Worm (Caenorhabditis elegans) whole organism, early embryonic: ENCODE data around the gene idpb-3.

Experiments
- B0310.2 ChIP-seq: sonication (generic microtip); optimal IDR thresholded peaks from 2 replicates; lab custom pipeline; 2016; ENCODE audit warnings: mild to moderate bottlenecking, missing genetic modification characterization, missing compliant biosample characterization
- F13C5.2 ChIP-seq: sonication (generic microtip); optimal IDR thresholded peaks from 2 replicates; lab custom pipeline; 2017; ENCODE audit warnings: mild to moderate bottlenecking, missing genetic modification characterization, inconsistent platforms, missing compliant biosample characterization
- aly-1 ChIP-seq: sonication (generic microtip); optimal IDR thresholded peaks from 2 replicates; lab custom pipeline; 2016; ENCODE audit warnings: missing genetic modification characterization, missing compliant biosample characterization
- ama-1 ChIP-seq: fragments of 150-350 bp; optimal IDR thresholded peaks from 2 replicates; lab custom pipeline; 2014
- ceh-13 ChIP-seq: fragments of 200-800 bp; sonication (Bioruptor generic); optimal IDR thresholded peaks from 2 replicates; lab custom pipeline; 2018; ENCODE audit warnings: mild to moderate bottlenecking, missing genetic modification characterization, missing compliant biosample characterization
- ceh-36 ChIP-seq: sonication (generic microtip); optimal IDR thresholded peaks from 2 replicates; lab custom pipeline; 2016; ENCODE audit warnings: missing genetic modification characterization, inconsistent platforms, missing compliant biosample characterization
- ets-7 ChIP-seq: sonication (generic microtip); optimal IDR thresholded peaks from 2 replicates; lab custom pipeline; 2016; ENCODE audit warnings: missing genotype, missing genetic modification characterization, missing compliant biosample characterization
- flt-1 ChIP-seq: fragments of 200-800 bp; sonication (Bioruptor generic); IDR thresholded peaks from 2 replicates; pipeline ENCODE4 v1.3.6; 2022; ENCODE audit warnings: missing genetic modification characterization, missing compliant biosample characterization
- hmbx-1 ChIP-seq: sonication (generic microtip); optimal IDR thresholded peaks from 2 replicates; lab custom pipeline; 2016; ENCODE audit warnings: mild to moderate bottlenecking, missing genetic modification characterization, missing compliant biosample characterization
- hmg-4 ChIP-seq: fragments of 200-800 bp; sonication (Bioruptor generic); optimal IDR thresholded peaks from 2 replicates; lab custom pipeline; 2018; ENCODE audit warnings: mild to moderate bottlenecking, missing genetic modification characterization, missing compliant biosample characterization
- hnd-1 ChIP-seq: sonication (generic microtip); optimal IDR thresholded peaks from 2 replicates; lab custom pipeline; 2016; ENCODE audit warnings: missing genetic modification characterization, missing compliant biosample characterization
- pes-1 ChIP-seq: fragments of 200-800 bp; sonication (Bioruptor generic); IDR thresholded peaks from 2 replicates; pipeline ENCODE4 v1.3.6; 2022; ENCODE audit warnings: missing genetic modification reagents, missing genetic modification characterization, missing compliant biosample characterization
- scrt-1 ChIP-seq: fragments of 200-800 bp; sonication (Bioruptor generic); IDR thresholded peaks from 2 replicates; pipeline ENCODE4 v1.3.6; 2022; ENCODE audit warnings: missing genetic modification characterization, missing compliant biosample characterization
- sea-1 ChIP-seq: fragments of 200-800 bp; sonication (Bioruptor generic); conservative IDR thresholded peaks from 2 replicates; pipeline ENCODE4 v1.3.6; 2022; ENCODE audit warnings: missing genetic modification characterization, missing compliant biosample characterization
- tbx-11 ChIP-seq: fragments of 200-800 bp; sonication (Bioruptor generic); IDR thresholded peaks from 2 replicates; pipeline ENCODE4 v1.3.6; 2022; ENCODE audit warnings: missing genetic modification characterization, missing compliant biosample characterization
- tbx-37 ChIP-seq: fragments of 200-800 bp; sonication (Bioruptor generic); conservative IDR thresholded peaks from 2 replicates; pipeline ENCODE4 v1.3.6; 2022; ENCODE audit warnings: missing genetic modification reagents, missing genetic modification characterization, missing compliant biosample characterization
- tra-4 ChIP-seq: sonication (generic microtip); optimal IDR thresholded peaks from 2 replicates; lab custom pipeline; 2017; ENCODE audit warnings: missing genetic modification characterization, missing compliant biosample characterization

idpb-3 gene

DNA sequence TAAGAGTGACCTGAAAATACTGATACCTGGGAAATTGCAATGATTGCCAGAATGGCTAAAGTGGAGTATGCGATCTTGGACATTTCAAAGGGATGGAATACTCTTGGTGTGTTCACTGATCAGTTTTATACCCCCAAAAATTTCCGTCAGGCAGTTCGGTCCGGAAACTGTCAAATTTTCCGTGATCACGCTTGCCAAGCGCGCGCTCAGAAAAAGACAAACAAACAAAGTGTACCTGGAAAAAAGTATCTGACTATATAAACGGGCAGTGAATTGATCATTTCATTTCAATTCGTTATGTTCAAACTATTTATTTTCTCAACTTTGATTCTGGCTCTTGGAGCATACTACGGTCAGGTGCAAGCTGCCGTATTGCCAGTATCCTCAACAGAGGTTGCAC is at the start of gene idpb-3, which contains the start of gene idpb-1:
Gene idpb-3 (minus strand): TSS at position 101 of the 400 bp plus-strand sequence.
Gene idpb-1 (plus strand): TSS at position 284 of the 400 bp plus-strand sequence.
- TF ChIP-seq ets-7 = no peak
- TF ChIP-seq sea-1 = no peak
- TF ChIP-seq tbx-37 (GFP tag; lab: Robert Waterston, UW) = no peak
- TF ChIP-seq flt-1 (GFP tag; lab: Robert Waterston, UW) = no peak
- no peak for TF ChIP-seq tra-4
- no peak for TF ChIP-seq hmbx-1
- no peak for TF ChIP-seq tbx-11 (GFP tag; lab: Robert Waterston, UW)
- TF ChIP-seq ama-1 = no peak
- no peak for TF ChIP-seq hmg-4 (GFP tag; lab: Kevin White, UChicago)
- no peak for TF ChIP-seq hnd-1
- no peak for TF ChIP-seq ceh-36 (tag; lab: Kevin White, UChicago)
- TF ChIP-seq aly-1 (tag; lab: Kevin White, UChicago) = no peak
- TF ChIP-seq B0310.2 = no peak
- no peak for TF ChIP-seq F13C5.2 (tag; lab: Kevin White, UChicago)
- no peak for TF ChIP-seq scrt-1 (GFP tag; lab: Robert Waterston, UW)
- no peak for TF ChIP-seq pes-1 (GFP tag; lab: Robert Waterston, UW)
- TF ChIP-seq ceh-13 (GFP tag; lab: Kevin White, UChicago) = no peak

ce11 chrII:5150829-5151228 is 49.2 kb upstream of the idpb-3 start, which contains the start of gene srb-16:
srb-16 (minus strand) TSS chrII:5150929.
- TF ChIP-seq F13C5.2 (tag; lab: Kevin White, UChicago) (no peak), ceh-13 (GFP tag; lab: Kevin White, UChicago) (no peak), hmg-4 (GFP tag; lab: Kevin White, UChicago) (no peak), ets-7 (no peak), tbx-37 (GFP tag; lab: Robert Waterston, UW) (no peak), flt-1 (GFP tag; lab: Robert Waterston, UW) (no peak), sea-1 (no peak), ama-1 (no peak), tbx-11 (GFP tag; lab: Robert Waterston, UW) (no peak), pes-1 (GFP tag; lab: Robert Waterston, UW) (no peak), hnd-1 (no peak), ceh-36 (tag; lab: Kevin White, UChicago) (no peak), B0310.2 (no peak), scrt-1 (GFP tag; lab: Robert Waterston, UW) (no peak), tra-4 (no peak), hmbx-1 (no peak), aly-1 (tag; lab: Kevin White, UChicago) (no peak)

DNA sequence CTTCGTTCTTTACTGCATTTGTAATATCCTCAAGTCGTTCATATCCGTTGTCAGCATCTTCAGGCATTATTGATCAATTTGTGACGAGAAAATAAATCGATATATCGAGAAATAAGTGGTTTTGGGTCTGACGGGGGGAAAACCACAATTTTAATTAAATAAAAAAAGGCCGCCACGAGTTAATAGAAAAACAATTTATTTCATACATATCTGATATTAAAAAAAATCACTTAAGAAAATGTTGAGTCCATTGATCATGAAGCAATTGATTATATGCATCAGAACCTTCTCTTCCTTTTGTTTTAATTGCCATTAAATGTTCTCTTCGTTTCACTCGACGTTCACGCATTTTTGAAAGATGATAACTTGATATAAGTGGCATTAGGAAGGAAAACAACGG is 46.7 kb upstream of the idpb-3 start, which contains the start of gene F58A6.5:
Gene F58A6.5 (minus strand): TSS at position 101 of the 400 bp plus-strand sequence.
- TF ChIP-seq tbx-11 (GFP tag; lab: Robert Waterston, UW) (no peak), flt-1 (GFP tag; lab: Robert Waterston, UW) (no peak), B0310.2 (no peak), scrt-1 (GFP tag; lab: Robert Waterston, UW) (no peak), sea-1 (no peak), ama-1 (no peak), hnd-1 (no peak), hmbx-1 (no peak), ceh-36 (tag; lab: Kevin White, UChicago) (no peak), pes-1 (GFP tag; lab: Robert Waterston, UW) (no peak), ets-7 (no peak), ceh-13 (GFP tag; lab: Kevin White, UChicago) (no peak), aly-1 (tag; lab: Kevin White, UChicago) (no peak)

- no peak for TF ChIP-seq ceh-13 (GFP tag; lab: Kevin White, UChicago)
- TF ChIP-seq ceh-36 (tag; lab: Kevin White, UChicago) = no peak
- TF ChIP-seq flt-1 (GFP tag; lab: Robert Waterston, UW) = no peak
- TF ChIP-seq hnd-1 = no peak
- no peak for TF ChIP-seq B0310.2
- no peak for TF ChIP-seq tbx-37 (GFP tag; lab: Robert Waterston, UW)
- TF ChIP-seq pes-1 (GFP tag; lab: Robert Waterston, UW) = no peak
- TF ChIP-seq ets-7 = no peak
Measured at ce11 chrII:5142619-5143018, 41.0 kb upstream of the idpb-3 start, which contains the start of gene F58A6.1. F58A6.1 (plus strand) TSS chrII:5142919.

- TF ChIP-seq B0310.2 (no peak), tra-4 (no peak), hmbx-1 (no peak), ama-1 (no peak), hmg-4 (GFP tag; lab: Kevin White, UChicago) (no peak), hnd-1 (no peak), flt-1 (GFP tag; lab: Robert Waterston, UW) (no peak), tbx-37 (GFP tag; lab: Robert Waterston, UW) (no peak), sea-1 (no peak), F13C5.2 (tag; lab: Kevin White, UChicago) (no peak), pes-1 (GFP tag; lab: Robert Waterston, UW) (no peak)
Measured at ce11 chrII:5141945-5142514, 40.4 kb upstream of the idpb-3 start, which contains the start of gene nas-29. nas-29 (minus strand) TSS chrII:5142036.

- no peak for TF ChIP-seq pes-1 (GFP tag; lab: Robert Waterston, UW)
- TF ChIP-seq ets-7 = no peak
- TF ChIP-seq hnd-1 = no peak
- TF ChIP-seq tbx-37 (GFP tag; lab: Robert Waterston, UW) = no peak
- no peak for TF ChIP-seq ceh-13 (GFP tag; lab: Kevin White, UChicago)
- TF ChIP-seq hmbx-1 = no peak
- TF ChIP-seq tbx-11 (GFP tag; lab: Robert Waterston, UW) = no peak
- no peak for TF ChIP-seq sea-1
- TF ChIP-seq scrt-1 (GFP tag; lab: Robert Waterston, UW) = no peak
- TF ChIP-seq ceh-36 (tag; lab: Kevin White, UChicago) = no peak
- TF ChIP-seq tra-4 = no peak
- no peak for TF ChIP-seq B0310.2
- no peak for TF ChIP-seq F13C5.2 (tag; lab: Kevin White, UChicago)
- TF ChIP-seq hmg-4 (GFP tag; lab: Kevin White, UChicago) = no peak
Measured at ce11 chrII:5136296-5136767, 34.7 kb upstream of the idpb-3 start, which contains the start of gene F58A6.2. F58A6.2 (plus strand) TSS chrII:5136717.

DNA sequence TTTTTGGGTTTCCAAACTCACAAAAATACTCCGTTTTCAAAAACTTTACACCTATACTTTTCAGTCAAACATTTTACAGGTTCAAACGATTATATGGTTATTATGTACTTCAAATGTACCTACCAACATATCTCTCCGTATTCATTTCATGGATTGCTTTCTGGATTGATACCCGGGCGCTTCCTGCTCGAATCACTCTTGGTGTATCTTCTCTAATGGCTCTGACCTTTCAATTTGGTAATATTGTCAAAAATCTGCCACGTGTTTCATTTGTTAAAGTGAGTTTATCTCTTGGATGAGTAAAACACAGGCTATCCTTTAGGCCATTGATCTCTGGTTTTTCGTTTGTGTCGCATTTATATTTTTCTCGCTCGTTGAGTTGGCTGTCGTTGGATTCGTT is 30.2 kb upstream of the idpb-3 start:
- TF ChIP-seq ceh-36 (tag; lab: Kevin White, UChicago) (no peak), scrt-1 (GFP tag; lab: Robert Waterston, UW) (no peak)
